Fruit fly (Drosophila melanogaster): Measurements from ENCODE around the gene Irbp18.

The Irbp18 gene

dm6 chr3L:11085810-11086209, 12.2 kb downstream of the Irbp18 start:
- TF ChIP-seq CG10348 (GFP tag; IDR thresholded peaks at IDR 0.05) (no peak), Snoo (tag; optimal IDR thresholded peaks at IDR 0.05) (no peak), fd96Ca (GFP tag; IDR thresholded peaks at IDR 0.05) (no peak), EcR (GFP tag; optimal IDR thresholded peaks at IDR 0.05) (no peak), CG32121 (GFP tag; IDR thresholded peaks at IDR 0.05) (no peak)

dm6 chr3L:11084557-11085231, 13.3 kb downstream of the Irbp18 start:
- TF ChIP-seq CG9948 (tag; optimal IDR thresholded peaks at IDR 0.05) (peak; percentile 98), CG14655 (GFP tag; optimal IDR thresholded peaks at IDR 0.05) (peak; percentile 99), Pif1B (GFP tag; optimal IDR thresholded peaks at IDR 0.05) (peak; percentile 96), CG13204 (GFP tag; optimal IDR thresholded peaks at IDR 0.05) (peak; percentile 93), Pif1A (GFP tag; optimal IDR thresholded peaks at IDR 0.05) (peak; percentile 98), CG12605 (GFP tag; IDR thresholded peaks at IDR 0.05) (peak; percentile 99), rn (GFP tag; IDR thresholded peaks at IDR 0.05) (peak; percentile 98), CG15710 (tag; optimal IDR thresholded peaks at IDR 0.05) (peak; percentile 98), CG17806 (tag; optimal IDR thresholded peaks at IDR 0.05) (peak; percentile 98), gl (tag; optimal IDR thresholded peaks at IDR 0.05) (peak; percentile 93), CG8159 (tag; optimal IDR thresholded peaks at IDR 0.05) (peak; percentile 97), CG8301 (tag; optimal IDR thresholded peaks at IDR 0.05) (peak; percentile 99), CG4496 (GFP tag; IDR thresholded peaks at IDR 0.05) (peak; percentile 99), fd96Ca (GFP tag; IDR thresholded peaks at IDR 0.05) (peak; percentile 96), D1 (tag; optimal IDR thresholded peaks at IDR 0.05) (peak; percentile 95), Snoo (tag; optimal IDR thresholded peaks at IDR 0.05) (peak; percentile 84), EcR (GFP tag; optimal IDR thresholded peaks at IDR 0.05) (peak; percentile 74), Ets98B (GFP tag; IDR thresholded peaks at IDR 0.05) (peak; percentile 99), CG10348 (GFP tag; IDR thresholded peaks at IDR 0.05) (peak; percentile 94), CG32121 (GFP tag; IDR thresholded peaks at IDR 0.05) (peak; percentile 99), CG34367 (tag; optimal IDR thresholded peaks at IDR 0.05) (peak; percentile 98)

- TF ChIP-seq CG8301 (tag; optimal IDR thresholded peaks at IDR 0.05): no peak
- peak; percentile 11; the same call in 1 of the 2 replicates for TF ChIP-seq Ets98B (GFP tag; IDR thresholded peaks at IDR 0.05)
- peak; percentile 15 for TF ChIP-seq EcR (GFP tag; optimal IDR thresholded peaks at IDR 0.05)
- TF ChIP-seq rn (GFP tag; IDR thresholded peaks at IDR 0.05): no peak
Measured at dm6 chr3L:11083605-11084004, 14.4 kb downstream of the Irbp18 start.

- TF ChIP-seq Snoo (tag; optimal IDR thresholded peaks at IDR 0.05) (no peak), Ets98B (GFP tag; IDR thresholded peaks at IDR 0.05) (0 out of 2 replicates have a peak, but pooled peaks have one; percentile 25), CG34367 (tag; optimal IDR thresholded peaks at IDR 0.05) (no peak), CG13204 (GFP tag; optimal IDR thresholded peaks at IDR 0.05) (no peak), CG32121 (GFP tag; IDR thresholded peaks at IDR 0.05) (no peak), CG17806 (tag; optimal IDR thresholded peaks at IDR 0.05) (peak; percentile 36), CG15710 (tag; optimal IDR thresholded peaks at IDR 0.05) (peak; percentile 23)
Measured at dm6 chr3L:11074043-11074853, 23.7 kb downstream of the Irbp18 start, which contains the start of the genes Pfdn2 and Noc1. Pfdn2 (minus strand) TSS chr3L:11074388. Noc1 (plus strand) TSS chr3L:11074769.

- TF ChIP-seq rn (GFP tag; IDR thresholded peaks at IDR 0.05): no peak
- no peak for TF ChIP-seq CG12605 (GFP tag; IDR thresholded peaks at IDR 0.05)
- TF ChIP-seq CG8301 (tag; optimal IDR thresholded peaks at IDR 0.05): no peak
- TF ChIP-seq EcR (GFP tag; optimal IDR thresholded peaks at IDR 0.05): no peak
Measured at dm6 chr3L:11071057-11071456, 26.9 kb downstream of the Irbp18 start.

dm6 chr3L:11070372-11070854, 27.6 kb downstream of the Irbp18 start, which contains the start of gene Mocs1:
Mocs1 (plus strand) TSS chr3L:11070526.
- peak; percentile 54 for TF ChIP-seq CG32121 (GFP tag; IDR thresholded peaks at IDR 0.05)
- no peak for TF ChIP-seq CG14655 (GFP tag; optimal IDR thresholded peaks at IDR 0.05)
- peak; percentile 53; the same call in 1 of the 2 replicates for TF ChIP-seq Ets98B (GFP tag; IDR thresholded peaks at IDR 0.05)
- TF ChIP-seq fd96Ca (GFP tag; IDR thresholded peaks at IDR 0.05): peak; percentile 48; the same call in 2 of the 3 replicates

dm6 chr3L:11069764-11070163, 28.2 kb downstream of the Irbp18 start, which contains the start of gene CG6310:
CG6310 (minus strand) TSS chr3L:11069864.
- TF ChIP-seq Ets98B (GFP tag; IDR thresholded peaks at IDR 0.05) (no peak), Pif1A (GFP tag; optimal IDR thresholded peaks at IDR 0.05) (no peak), rn (GFP tag; IDR thresholded peaks at IDR 0.05) (no peak), CG8301 (tag; optimal IDR thresholded peaks at IDR 0.05) (no peak), CG8159 (tag; optimal IDR thresholded peaks at IDR 0.05) (no peak), CG17806 (tag; optimal IDR thresholded peaks at IDR 0.05) (no peak), CG14655 (GFP tag; optimal IDR thresholded peaks at IDR 0.05) (no peak), CG13204 (GFP tag; optimal IDR thresholded peaks at IDR 0.05) (no peak), fd96Ca (GFP tag; IDR thresholded peaks at IDR 0.05) (no peak), D1 (tag; optimal IDR thresholded peaks at IDR 0.05) (no peak), CG4496 (GFP tag; IDR thresholded peaks at IDR 0.05) (no peak), CG9948 (tag; optimal IDR thresholded peaks at IDR 0.05) (no peak), EcR (GFP tag; optimal IDR thresholded peaks at IDR 0.05) (no peak), CG12605 (GFP tag; IDR thresholded peaks at IDR 0.05) (no peak), gl (tag; optimal IDR thresholded peaks at IDR 0.05) (no peak), CG15710 (tag; optimal IDR thresholded peaks at IDR 0.05) (no peak), Pif1B (GFP tag; optimal IDR thresholded peaks at IDR 0.05) (no peak), CG34367 (tag; optimal IDR thresholded peaks at IDR 0.05) (no peak)

All from whole organism, pupa.